Worm (Caenorhabditis elegans) whole organism, late embryonic: ENCODE measurements around the gene srw-16.

Source experiments
- ets-4 ChIP-seq: sonication (generic microtip); optimal IDR thresholded peaks from 2 replicates; lab custom pipeline; 2016; ENCODE audit warnings: missing genetic modification characterization, missing compliant biosample characterization
- hlh-30 ChIP-seq: sonication (generic microtip); optimal IDR thresholded peaks from 2 replicates; lab custom pipeline; 2017; ENCODE audit warnings: antibody characterized with exemption, missing genetic modification characterization, missing compliant biosample characterization; ENCODE audit not compliant: insufficient read depth
- pag-3 ChIP-seq: sonication (generic microtip); optimal IDR thresholded peaks from 2 replicates; lab custom pipeline; 2016; ENCODE audit warnings: missing compliant biosample characterization, missing genetic modification characterization, borderline replicate concordance
- tbx-2 ChIP-seq: sonication (generic microtip); optimal IDR thresholded peaks from 2 replicates; lab custom pipeline; 2016; ENCODE audit warnings: missing genetic modification characterization, missing compliant biosample characterization

- TF ChIP-seq ets-4 (tag; lab: Kevin White, UChicago) (no peak), hlh-30 (tag; lab: Kevin White, UChicago) (no peak), pag-3 (no peak), tbx-2 (tag; lab: Kevin White, UChicago) (no peak)
These were observed 13.2 kb upstream of the srw-16 start, which contains the start of gene cyp-34A1 for ce11 chrV:15287856-15288255.
